Worm (Caenorhabditis elegans): ENCODE results near the gene Y62F5A.9.

DNA sequence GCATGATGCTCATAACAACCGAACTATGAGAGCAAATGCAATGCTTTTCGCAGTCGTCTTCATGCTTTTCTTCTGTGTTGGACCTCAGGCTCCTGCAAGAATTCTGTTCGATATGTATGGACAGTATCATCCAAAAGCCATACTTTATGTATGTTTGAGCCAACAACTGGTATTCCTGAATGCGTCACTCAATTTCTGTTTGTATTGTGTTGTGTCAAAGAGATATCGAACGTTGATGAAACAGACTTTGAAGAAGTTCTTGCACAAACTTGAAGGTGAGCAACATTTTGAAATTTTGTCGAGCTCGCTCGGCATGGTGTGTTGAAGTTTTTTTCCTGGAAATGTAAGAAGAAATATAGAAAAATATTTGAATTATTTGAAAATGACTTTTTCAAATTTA lies 25.7 kb downstream of the Y62F5A.9 start:
- TF ChIP-seq K09A11.1 (tag; optimal IDR thresholded peaks at IDR 0.05; ENCODE audit: insufficient read depth): no peak
- TF ChIP-seq pag-3 (tag; optimal IDR thresholded peaks at IDR 0.05; ENCODE audit: borderline replicate concordance): no peak
- no peak for TF ChIP-seq hlh-8 (tag; optimal IDR thresholded peaks at IDR 0.05)
- no peak for TF ChIP-seq ceh-9 (tag; optimal IDR thresholded peaks at IDR 0.05)
